Worm (Caenorhabditis elegans): ENCODE data around the gene fbxa-201.

The fbxa-201 gene

ce11 chrV:1989220-1989619 is 14.1 kb downstream of the fbxa-201 start:
- TF ChIP-seq lsy-2 (tag; optimal IDR thresholded peaks at IDR 0.05) (no peak), ceh-43 (GFP tag; optimal IDR thresholded peaks at IDR 0.05) (no peak), snpc-4 (tag; optimal IDR thresholded peaks at IDR 0.05) (no peak), lin-13 (tag; optimal IDR thresholded peaks at IDR 0.05) (no peak), unc-62 (GFP tag; optimal IDR thresholded peaks at IDR 0.05) (no peak), cnd-1 (tag; optimal IDR thresholded peaks at IDR 0.05) (no peak), ceh-39 (tag; optimal IDR thresholded peaks at IDR 0.05) (no peak), ces-1 (GFP tag; optimal IDR thresholded peaks at IDR 0.05) (no peak), unc-120 (tag; optimal IDR thresholded peaks at IDR 0.05; ENCODE audit: poor library complexity, severe bottlenecking) (no peak), ceh-83 (GFP tag; optimal IDR thresholded peaks at IDR 0.05) (no peak), nhr-28 (tag; optimal IDR thresholded peaks at IDR 0.05) (no peak), hlh-1 (tag; optimal IDR thresholded peaks at IDR 0.05) (no peak), mab-5 (tag; optimal IDR thresholded peaks at IDR 0.05) (no peak), nhr-12 (tag; optimal IDR thresholded peaks at IDR 0.05) (no peak), ztf-11 (tag; optimal IDR thresholded peaks at IDR 0.05) (no peak)

ce11 chrV:1991381-1991780 is 16.2 kb downstream of the fbxa-201 start:
- TF ChIP-seq nhr-12 (tag; optimal IDR thresholded peaks at IDR 0.05) (no peak), sptf-1 (tag; optimal IDR thresholded peaks at IDR 0.05) (no peak)

ce11 chrV:1992515-1992968 is 17.4 kb downstream of the fbxa-201 start, which contains the start of gene tnt-4:
Gene tnt-4 (minus strand): TSS chrV:1992918.
- TF ChIP-seq mep-1 (tag; optimal IDR thresholded peaks at IDR 0.05): no peak
- no peak for TF ChIP-seq sptf-1 (tag; optimal IDR thresholded peaks at IDR 0.05)
- no peak for TF ChIP-seq nhr-12 (tag; optimal IDR thresholded peaks at IDR 0.05)
- no peak for TF ChIP-seq nhr-76 (tag; optimal IDR thresholded peaks at IDR 0.05)
- no peak for TF ChIP-seq cnd-1 (tag; optimal IDR thresholded peaks at IDR 0.05)
- no peak for TF ChIP-seq drap-1 (GFP tag; optimal IDR thresholded peaks at IDR 0.05)

- TF ChIP-seq lsy-2 (tag; optimal IDR thresholded peaks at IDR 0.05): no peak
- no peak for TF ChIP-seq tbx-8 (GFP tag; optimal IDR thresholded peaks at IDR 0.05)
- no peak for TF ChIP-seq ham-2 (GFP tag; optimal IDR thresholded peaks at IDR 0.05)
- TF ChIP-seq hlh-1 (tag; optimal IDR thresholded peaks at IDR 0.05): no peak
- no peak for TF ChIP-seq elt-3 (tag; optimal IDR thresholded peaks at IDR 0.05)
- TF ChIP-seq lin-13 (tag; optimal IDR thresholded peaks at IDR 0.05): no peak
- TF ChIP-seq snpc-4 (tag; optimal IDR thresholded peaks at IDR 0.05): no peak
- no peak for TF ChIP-seq sem-2 (GFP tag; optimal IDR thresholded peaks at IDR 0.05)
- TF ChIP-seq ceh-83 (GFP tag; optimal IDR thresholded peaks at IDR 0.05): no peak
- no peak for TF ChIP-seq unc-62 (GFP tag; optimal IDR thresholded peaks at IDR 0.05)
- no peak for TF ChIP-seq cnd-1 (tag; optimal IDR thresholded peaks at IDR 0.05)
- no peak for TF ChIP-seq drap-1 (GFP tag; optimal IDR thresholded peaks at IDR 0.05)
- TF ChIP-seq ceh-39 (tag; optimal IDR thresholded peaks at IDR 0.05): no peak
Measured at ce11 chrV:1998358-1998757, 23.2 kb downstream of the fbxa-201 start.

- TF ChIP-seq nhr-28 (tag; optimal IDR thresholded peaks at IDR 0.05) (no peak), tbx-8 (GFP tag; optimal IDR thresholded peaks at IDR 0.05) (no peak), pha-4 (tag; optimal IDR thresholded peaks at IDR 0.05) (no peak), sptf-1 (tag; optimal IDR thresholded peaks at IDR 0.05) (no peak), ces-1 (GFP tag; optimal IDR thresholded peaks at IDR 0.05) (no peak), hlh-1 (tag; optimal IDR thresholded peaks at IDR 0.05) (no peak)
Measured at ce11 chrV:1999531-2000094, 24.5 kb downstream of the fbxa-201 start, which contains the start of gene alh-5. Gene alh-5 (minus strand): TSS chrV:1999581.

- TF ChIP-seq unc-120 (tag; optimal IDR thresholded peaks at IDR 0.05; ENCODE audit: poor library complexity, severe bottlenecking) (no peak), blmp-1 (tag; optimal IDR thresholded peaks at IDR 0.05) (no peak), tbx-8 (GFP tag; optimal IDR thresholded peaks at IDR 0.05) (no peak), hlh-1 (tag; optimal IDR thresholded peaks at IDR 0.05) (no peak), pha-4 (tag; optimal IDR thresholded peaks at IDR 0.05) (no peak), ces-1 (GFP tag; optimal IDR thresholded peaks at IDR 0.05) (no peak), unc-62 (GFP tag; optimal IDR thresholded peaks at IDR 0.05) (no peak), elt-3 (tag; optimal IDR thresholded peaks at IDR 0.05) (no peak), mls-2 (tag; optimal IDR thresholded peaks at IDR 0.05) (no peak), zip-8 (tag; optimal IDR thresholded peaks at IDR 0.05) (no peak), M03D4.4 (tag; optimal IDR thresholded peaks at IDR 0.05) (no peak), sem-2 (GFP tag; optimal IDR thresholded peaks at IDR 0.05) (no peak), ceh-83 (GFP tag; optimal IDR thresholded peaks at IDR 0.05) (no peak), nhr-28 (tag; optimal IDR thresholded peaks at IDR 0.05) (no peak), drap-1 (GFP tag; optimal IDR thresholded peaks at IDR 0.05) (no peak), ceh-43 (GFP tag; optimal IDR thresholded peaks at IDR 0.05) (no peak)
Measured at ce11 chrV:2004229-2004628, 29.1 kb downstream of the fbxa-201 start, which contains the start of gene clec-206. Gene clec-206 (minus strand): TSS chrV:2004329.
